Fruit fly (Drosophila melanogaster) whole organism, embryonic: ENCODE measurements around the gene CG6048.

ENCODE experiments used
- Aef1 ChIP-seq: fragments of 200-800 bp; sonication (Bioruptor generic); IDR thresholded peaks from 3 replicates; pipeline ENCODE4 v1.3.6; 2022; ENCODE audit warnings: missing biosample characterization, missing genetic modification characterization
- BEAF-32 ChIP-seq: fragments of 200-800 bp; sonication (Bioruptor generic); optimal IDR thresholded peaks from 3 replicates; lab custom pipeline; 2017; ENCODE audit warnings: missing biosample characterization, missing genetic modification characterization, mild to moderate bottlenecking, moderate library complexity, missing genetic modification reagents
- CG11398 ChIP-seq: fragments of 200-800 bp; sonication (Bioruptor generic); optimal IDR thresholded peaks from 2 replicates; lab custom pipeline; 2016; ENCODE audit warnings: missing biosample characterization, missing genetic modification characterization
- CG12659 ChIP-seq: fragments of 200-800 bp; sonication (Bioruptor generic); optimal IDR thresholded peaks from 3 replicates; lab custom pipeline; 2017; ENCODE audit warnings: mild to moderate bottlenecking, missing biosample characterization, missing genetic modification reagents, missing genetic modification characterization
- CG12769 ChIP-seq: fragments of 200-800 bp; sonication (Bioruptor generic); optimal IDR thresholded peaks from 2 replicates; lab custom pipeline; 2019; ENCODE audit warnings: missing biosample characterization, mild to moderate bottlenecking, missing genetic modification characterization, moderate library complexity
- CG13894 ChIP-seq: fragments of 200-800 bp; sonication (Bioruptor generic); optimal IDR thresholded peaks from 3 replicates; lab custom pipeline; 2018; ENCODE audit warnings: missing biosample characterization, mild to moderate bottlenecking, missing genetic modification characterization, moderate library complexity
- CG14965 ChIP-seq: fragments of 200-800 bp; sonication (Bioruptor generic); optimal IDR thresholded peaks from 2 replicates; lab custom pipeline; 2016; ENCODE audit warnings: missing biosample characterization, missing genetic modification characterization, borderline replicate concordance
- CG17361 ChIP-seq: fragments of 200-800 bp; sonication (Bioruptor generic); IDR thresholded peaks from 3 replicates; pipeline ENCODE4 v1.3.6; 2022; ENCODE audit warnings: missing biosample characterization, missing genetic modification characterization
- CG2129 ChIP-seq: fragments of 200-800 bp; sonication (Bioruptor generic); IDR thresholded peaks from 2 replicates; pipeline ENCODE4 v1.3.6; 2022; ENCODE audit warnings: missing biosample characterization, missing genetic modification characterization; ENCODE audit not compliant: partially characterized antibody
- CG2202 ChIP-seq: fragments of 200-800 bp; sonication (Bioruptor generic); optimal IDR thresholded peaks from 2 replicates; lab custom pipeline; 2018; ENCODE audit warnings: missing biosample characterization, mild to moderate bottlenecking, missing genetic modification characterization
- CG2712 ChIP-seq: fragments of 200-800 bp; optimal IDR thresholded peaks from 3 replicates; lab custom pipeline; 2019; ENCODE audit warnings: missing biosample characterization, mild to moderate bottlenecking, missing genetic modification characterization, moderate library complexity
- CG2875 ChIP-seq: fragments of 200-800 bp; sonication (Bioruptor generic); optimal IDR thresholded peaks from 2 replicates; lab custom pipeline; 2017; ENCODE audit warnings: missing biosample characterization, mild to moderate bottlenecking, missing genetic modification characterization, missing genetic modification reagents
- CG31224 ChIP-seq: fragments of 200-800 bp; sonication (Bioruptor generic); IDR thresholded peaks from 2 replicates; pipeline ENCODE4 v1.3.6; 2022; ENCODE audit warnings: missing biosample characterization, missing genetic modification characterization
- CG31441 ChIP-seq: fragments of 200-800 bp; sonication (Bioruptor generic); IDR thresholded peaks from 2 replicates; pipeline ENCODE4 v1.3.6; 2022; ENCODE audit warnings: missing biosample characterization, missing genetic modification characterization
- CG3407 ChIP-seq: fragments of 200-800 bp; sonication (Bioruptor generic); optimal IDR thresholded peaks from 2 replicates; lab custom pipeline; 2018; ENCODE audit warnings: missing biosample characterization, mild to moderate bottlenecking, missing genetic modification characterization
- CG4424 ChIP-seq: fragments of 200-800 bp; sonication (Bioruptor generic); optimal IDR thresholded peaks from 3 replicates; lab custom pipeline; 2016; ENCODE audit warnings: missing biosample characterization, missing genetic modification characterization
- CG7372 ChIP-seq: fragments of 200-800 bp; sonication (Bioruptor generic); IDR thresholded peaks from 2 replicates; pipeline ENCODE4 v1.3.6; 2022; ENCODE audit warnings: missing biosample characterization, missing genetic modification characterization
- CG8290 ChIP-seq, 3 experiments: fragments of 200-800 bp; sonication (Bioruptor generic); optimal IDR thresholded peaks; 2 replicates each; lab custom pipeline; 2016 to 2019; ENCODE audit warnings: missing biosample characterization in 3 of 3, missing genetic modification characterization in 3 of 3, mild to moderate bottlenecking in 2 of 3, moderate library complexity in 1 of 3
- CG9609 ChIP-seq: fragments of 200-800 bp; sonication (Bioruptor generic); optimal IDR thresholded peaks from 3 replicates; lab custom pipeline; 2016; ENCODE audit warnings: missing biosample characterization, missing genetic modification characterization
- D19A ChIP-seq: fragments of 200-800 bp; optimal IDR thresholded peaks from 3 replicates; lab custom pipeline; 2019; ENCODE audit warnings: missing biosample characterization, mild to moderate bottlenecking, missing genetic modification characterization, moderate library complexity
- Dbx ChIP-seq: fragments of 200-800 bp; sonication (Bioruptor generic); IDR thresholded peaks from 3 replicates; pipeline ENCODE4 v1.3.6; 2022; ENCODE audit warnings: missing biosample characterization, missing genetic modification characterization
- Dfd ChIP-seq, 2 experiments: fragments of >200 bp; optimal IDR thresholded peaks; 2 replicates each; lab custom pipeline; 2017; ENCODE audit warnings: missing biosample characterization in 2 of 2, missing genetic modification characterization in 2 of 2
- Doc3 ChIP-seq: fragments of 200-800 bp; sonication (Bioruptor generic); IDR thresholded peaks from 3 replicates; pipeline ENCODE4 v1.3.6; 2022; ENCODE audit warnings: missing biosample characterization, missing genetic modification characterization; ENCODE audit not compliant: partially characterized antibody
- Hmr ChIP-seq: fragments of 200-800 bp; sonication (Bioruptor generic); optimal IDR thresholded peaks from 3 replicates; lab custom pipeline; 2017; ENCODE audit warnings: mild to moderate bottlenecking, missing biosample characterization, missing genetic modification reagents, missing genetic modification characterization
- Lhr ChIP-seq: fragments of 200-800 bp; sonication (Bioruptor generic); optimal IDR thresholded peaks from 3 replicates; lab custom pipeline; 2017; ENCODE audit warnings: mild to moderate bottlenecking, missing biosample characterization, missing genetic modification reagents, missing genetic modification characterization
- Mes4 ChIP-seq: fragments of 200-800 bp; sonication (Bioruptor generic); optimal IDR thresholded peaks from 2 replicates; lab custom pipeline; 2016; ENCODE audit warnings: missing biosample characterization, missing genetic modification characterization
- Nf-YC ChIP-seq: fragments of 200-800 bp; optimal IDR thresholded peaks from 3 replicates; lab custom pipeline; 2019; ENCODE audit warnings: missing biosample characterization, mild to moderate bottlenecking, missing genetic modification characterization, moderate library complexity
- Sox100B ChIP-seq: fragments of 200-800 bp; sonication (Bioruptor generic); optimal IDR thresholded peaks from 3 replicates; lab custom pipeline; 2018; ENCODE audit warnings: missing biosample characterization, mild to moderate bottlenecking, missing genetic modification characterization
- Sry-δ ChIP-seq: fragments of 200-800 bp; sonication (Bioruptor generic); optimal IDR thresholded peaks from 2 replicates; lab custom pipeline; 2016; ENCODE audit warnings: missing biosample characterization, missing genetic modification characterization
- Usf ChIP-seq: fragments of 200-800 bp; sonication (Bioruptor generic); optimal IDR thresholded peaks from 2 replicates; lab custom pipeline; 2017; ENCODE audit warnings: missing genotype, missing biosample characterization, missing genetic modification characterization
- al ChIP-seq: fragments of 200-800 bp; sonication (Bioruptor generic); IDR thresholded peaks from 2 replicates; pipeline ENCODE4 v1.3.6; 2022; ENCODE audit warnings: missing biosample characterization, missing genetic modification characterization
- ara ChIP-seq: fragments of 200-800 bp; sonication (Bioruptor generic); IDR thresholded peaks from 2 replicates; pipeline ENCODE4 v1.3.6; 2022; ENCODE audit warnings: missing biosample characterization, missing genetic modification characterization
- corto ChIP-seq: fragments of 200-800 bp; sonication (Bioruptor generic); optimal IDR thresholded peaks from 2 replicates; lab custom pipeline; 2016; ENCODE audit warnings: missing biosample characterization, mild to moderate bottlenecking, missing genetic modification characterization, moderate library complexity
- dati ChIP-seq: fragments of 200-800 bp; sonication (Bioruptor generic); IDR thresholded peaks from 2 replicates; pipeline ENCODE4 v1.3.6; 2022; ENCODE audit warnings: missing biosample characterization, missing genetic modification characterization
- fru ChIP-seq: fragments of >200 bp; optimal IDR thresholded peaks from 2 replicates; lab custom pipeline; 2017
- gcm2 ChIP-seq: fragments of 200-800 bp; sonication (Bioruptor generic); optimal IDR thresholded peaks from 2 replicates; lab custom pipeline; 2016; ENCODE audit warnings: missing biosample characterization, missing genetic modification characterization
- gt ChIP-seq: fragments of 200-800 bp; sonication (Bioruptor generic); IDR thresholded peaks from 2 replicates; pipeline ENCODE4 v1.3.6; 2022; ENCODE audit warnings: missing biosample characterization, missing genetic modification characterization
- hbn ChIP-seq: fragments of 200-800 bp; sonication (Bioruptor generic); IDR thresholded peaks from 2 replicates; pipeline ENCODE4 v1.3.6; 2022; ENCODE audit warnings: missing biosample characterization, missing genetic modification characterization; ENCODE audit not compliant: partially characterized antibody
- nerfin-1 ChIP-seq: fragments of 200-800 bp; sonication (Bioruptor generic); optimal IDR thresholded peaks from 3 replicates; lab custom pipeline; 2019; ENCODE audit warnings: missing biosample characterization, mild to moderate bottlenecking, missing genetic modification characterization, moderate library complexity
- odd ChIP-seq: fragments of 200-800 bp; sonication (Bioruptor generic); optimal IDR thresholded peaks from 2 replicates; lab custom pipeline; 2017; ENCODE audit warnings: missing biosample characterization, mild to moderate bottlenecking, missing genetic modification characterization
- otp ChIP-seq: fragments of 200-800 bp; sonication (Bioruptor generic); IDR thresholded peaks from 3 replicates; pipeline ENCODE4, ENCODE4 v1.3.6; 2022; ENCODE audit warnings: missing biosample characterization, missing genetic modification characterization
- phol ChIP-seq: fragments of 200-800 bp; sonication (Bioruptor generic); optimal IDR thresholded peaks from 3 replicates; lab custom pipeline; 2018; ENCODE audit warnings: missing biosample characterization, mild to moderate bottlenecking, missing genetic modification characterization, moderate library complexity
- pita ChIP-seq: fragments of 200-800 bp; sonication (Bioruptor generic); optimal IDR thresholded peaks from 2 replicates; lab custom pipeline; 2017; ENCODE audit warnings: missing biosample characterization, mild to moderate bottlenecking, missing genetic modification characterization
- prd ChIP-seq, 3 experiments: fragments of >200 bp in 2 of 3; fragments of 200-800 bp in 1 of 3; sonication (Bioruptor generic) in 1 of 3; optimal IDR thresholded peaks in 2 of 3; IDR thresholded peaks in 1 of 3; 2 replicates in 2 of 3; 3 replicates in 1 of 3; pipeline versions ENCODE4 v1.3.6 to Lab custom; 2017 to 2022; ENCODE audit warnings: missing biosample characterization in 1 of 3, missing genetic modification characterization in 1 of 3
- pzg ChIP-seq: fragments of 200-800 bp; sonication (Bioruptor generic); optimal IDR thresholded peaks from 3 replicates; lab custom pipeline; 2018; ENCODE audit warnings: missing biosample characterization, mild to moderate bottlenecking, missing genetic modification characterization, moderate library complexity
- run ChIP-seq: fragments of 200-800 bp; sonication (Bioruptor generic); optimal IDR thresholded peaks from 3 replicates; lab custom pipeline; 2018; ENCODE audit warnings: missing biosample characterization, mild to moderate bottlenecking, missing genetic modification characterization
- tin ChIP-seq: fragments of 200-800 bp; sonication (Bioruptor generic); optimal IDR thresholded peaks from 3 replicates; lab custom pipeline; 2016; ENCODE audit warnings: missing biosample characterization, missing genetic modification characterization
- unpg ChIP-seq: fragments of 200-800 bp; sonication (Bioruptor generic); optimal IDR thresholded peaks from 3 replicates; lab custom pipeline; 2018; ENCODE audit warnings: missing biosample characterization, mild to moderate bottlenecking, missing genetic modification characterization, moderate library complexity
- vfl ChIP-seq: fragments of 200-800 bp; sonication (Bioruptor generic); optimal IDR thresholded peaks from 2 replicates; lab custom pipeline; 2016; ENCODE audit warnings: missing biosample characterization, missing genetic modification characterization
- zfh1 ChIP-seq: fragments of 200-800 bp; sonication (Bioruptor generic); IDR thresholded peaks from 3 replicates; pipeline ENCODE4 v1.3.6; 2022; ENCODE audit warnings: missing biosample characterization, missing genetic modification characterization

CG6048 gene

dm6 chrX:5989368-5989767, 37.0 kb downstream of the CG6048 start:
- no peak for TF ChIP-seq Sry-δ
- peak; percentile 18 for TF ChIP-seq CG12769 (tag; lab: Kevin White, UChicago)
- no peak for TF ChIP-seq Nf-YC (tag; lab: Kevin White, UChicago)
- no peak for TF ChIP-seq run (tag; lab: Kevin White, UChicago)
- TF ChIP-seq al (GFP tag; lab: Robert Waterston, UW) = no peak
- TF ChIP-seq CG31224 (GFP tag; lab: Robert Waterston, UW) = peak; percentile 40; the same call in 1 of the 2 replicates
- peak; percentile 51; the same call in 1 of the 3 replicates for TF ChIP-seq CG17361 (GFP tag; lab: Robert Waterston, UW)
- TF ChIP-seq Dfd (GFP tag; optimal IDR thresholded peaks at IDR 0.05; lab: Kevin White, UChicago) = no peak
- TF ChIP-seq unpg (GFP tag; lab: Kevin White, UChicago) = peak; percentile 65
- peak; percentile 67 for TF ChIP-seq CG31441 (GFP tag; lab: Robert Waterston, UW)
- no peak for TF ChIP-seq CG7372 (GFP tag; lab: Robert Waterston, UW)
- no peak for TF ChIP-seq nerfin-1 (tag; lab: Kevin White, UChicago)
- peak; percentile 33 for TF ChIP-seq Hmr (GFP tag; lab: Kevin White, UChicago)
- TF ChIP-seq Lhr (GFP tag; lab: Kevin White, UChicago) = no peak
- TF ChIP-seq CG2202 = no peak
- TF ChIP-seq CG14965 (GFP tag; lab: Kevin White, UChicago) = no peak
- no peak for TF ChIP-seq CG2875 (GFP tag; lab: Kevin White, UChicago)
- TF ChIP-seq Aef1 (GFP tag; lab: Robert Waterston, UW) = no peak
- TF ChIP-seq hbn (GFP tag; lab: Robert Waterston, UW) = no peak
- no peak for TF ChIP-seq pzg (GFP tag; lab: Kevin White, UChicago)
- 0 out of 3 replicates have a peak, but pooled peaks have one; percentile 57 for TF ChIP-seq zfh1
- peak; percentile 61; the same call in 1 of the 2 replicates for TF ChIP-seq ara (GFP tag; lab: Robert Waterston, UW)
- no peak for TF ChIP-seq Usf (GFP tag; lab: Kevin White, UChicago)
- TF ChIP-seq CG9609 (GFP tag; lab: Kevin White, UChicago) = no peak
- TF ChIP-seq vfl (GFP tag; lab: Kevin White, UChicago) = no peak
- TF ChIP-seq gt = no peak
- TF ChIP-seq CG13894 = no peak
- TF ChIP-seq CG4424 (GFP tag; lab: Kevin White, UChicago) = peak; percentile 28
- TF ChIP-seq D19A (tag; lab: Kevin White, UChicago) = peak; percentile 28
- TF ChIP-seq CG8290 (GFP tag; optimal IDR thresholded peaks at IDR 0.05; lab: Kevin White, UChicago) = no peak
- peak in 1 of 2 experiments; percentile 40 for TF ChIP-seq CG8290 (tag; optimal IDR thresholded peaks at IDR 0.05; lab: Kevin White, UChicago)
- TF ChIP-seq odd (GFP tag; lab: Kevin White, UChicago) = peak; percentile 31
- no peak for TF ChIP-seq CG2129 (GFP tag; lab: Robert Waterston, UW)
- TF ChIP-seq corto = no peak
- TF ChIP-seq CG3407 (GFP tag; lab: Kevin White, UChicago) = no peak
- no peak for TF ChIP-seq prd (optimal IDR thresholded peaks at IDR 0.05; lab: Kevin White, UChicago)
- TF ChIP-seq prd (GFP tag; IDR thresholded peaks at IDR 0.05; lab: Robert Waterston, UW) = peak; percentile 70
- no peak for TF ChIP-seq dati
- peak; percentile 56 for TF ChIP-seq phol (tag; lab: Kevin White, UChicago)
- peak; percentile 55; the same call in 1 of the 3 replicates for TF ChIP-seq otp (GFP tag; lab: Robert Waterston, UW)
- no peak for TF ChIP-seq Sox100B (GFP tag; lab: Kevin White, UChicago)
- no peak for TF ChIP-seq pita (GFP tag; lab: Kevin White, UChicago)
- no peak for TF ChIP-seq Dbx (GFP tag; lab: Robert Waterston, UW)
- TF ChIP-seq tin (GFP tag; lab: Kevin White, UChicago) = peak; percentile 35
- no peak for TF ChIP-seq fru (lab: Kevin White, UChicago)
- TF ChIP-seq BEAF-32 (GFP tag; lab: Kevin White, UChicago) = no peak
- no peak for TF ChIP-seq gcm2 (GFP tag; lab: Kevin White, UChicago)
- TF ChIP-seq CG2712 (tag; lab: Kevin White, UChicago) = peak; percentile 54
- no peak for TF ChIP-seq CG11398 (GFP tag; lab: Kevin White, UChicago)
- TF ChIP-seq Doc3 (GFP tag; lab: Robert Waterston, UW) = no peak
- TF ChIP-seq CG12659 = peak; percentile 33
- TF ChIP-seq Mes4 (GFP tag; lab: Kevin White, UChicago) = no peak
